Fruit fly (Drosophila melanogaster) whole organism, adult: ENCODE data around the gene CG10862.

Source experiments
- CG1620 ChIP-seq: fragments of 200-800 bp; sonication (Bioruptor generic); optimal IDR thresholded peaks from 2 replicates; lab custom pipeline; 2016; ENCODE audit warnings: missing biosample characterization, missing genetic modification characterization
- CG33017 ChIP-seq: fragments of 200-800 bp; sonication (Bioruptor generic); optimal IDR thresholded peaks from 2 replicates; lab custom pipeline; 2018; ENCODE audit warnings: missing biosample characterization, mild to moderate bottlenecking, missing genetic modification characterization, moderate library complexity
- CG7045 ChIP-seq: fragments of 200-800 bp; sonication (Bioruptor generic); optimal IDR thresholded peaks from 2 replicates; lab custom pipeline; 2017; ENCODE audit warnings: missing biosample characterization, mild to moderate bottlenecking, missing genetic modification characterization
- Crg-1 ChIP-seq: fragments of 200-800 bp; sonication (Bioruptor generic); optimal IDR thresholded peaks from 2 replicates; lab custom pipeline; 2016; ENCODE audit warnings: missing biosample characterization, missing genetic modification characterization
- cnc ChIP-seq, 2 experiments: fragments of >200 bp; optimal IDR thresholded peaks; 2 replicates each; lab custom pipeline; 2017
- kay ChIP-seq: fragments of 200-800 bp; sonication (Bioruptor generic); peaks from one replicate; lab custom pipeline; 2016; ENCODE audit warnings: missing biosample characterization, missing genetic modification characterization, borderline replicate concordance

DNA sequence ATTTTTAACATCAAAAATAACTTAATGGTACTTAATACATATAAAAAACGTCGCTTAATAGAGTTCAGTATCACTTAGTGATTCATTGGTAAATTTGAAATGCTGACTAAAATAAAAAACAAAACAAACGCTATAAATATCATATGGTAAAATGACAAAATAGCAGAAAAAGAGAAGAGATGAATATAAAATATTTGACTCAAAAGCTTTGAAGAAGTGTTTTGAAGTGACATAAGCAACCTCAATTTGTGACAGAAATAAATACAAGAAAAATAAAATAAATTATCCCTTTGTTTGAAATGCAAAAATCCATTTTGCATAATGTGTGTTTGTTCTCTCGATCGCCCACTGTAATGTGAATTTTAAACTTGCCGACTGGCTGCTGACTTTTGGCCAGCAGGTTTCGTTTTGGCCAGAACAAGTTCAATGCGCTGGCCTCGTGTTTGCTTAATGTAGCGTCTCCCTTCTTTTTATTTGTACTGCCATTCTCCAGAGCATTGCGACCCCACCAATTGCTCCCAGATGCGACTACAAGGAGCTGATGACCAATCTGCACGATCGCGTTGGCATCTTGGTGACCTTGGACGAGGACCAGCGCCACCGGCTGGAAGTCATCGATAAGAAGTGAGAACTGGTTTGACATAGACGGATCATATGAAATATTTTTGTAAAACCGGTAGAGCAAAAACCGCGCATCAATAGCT is 41.8 kb downstream of the CG10862 start:
- TF ChIP-seq CG1620 (GFP tag; lab: Kevin White, UChicago) (no peak), CG33017 (tag; lab: Kevin White, UChicago) (no peak), kay (no peak), Crg-1 (GFP tag; lab: Kevin White, UChicago) (no peak), cnc (optimal IDR thresholded peaks at IDR 0.05; lab: Kevin White, UChicago) (no peak), CG7045 (GFP tag; lab: Kevin White, UChicago) (no peak)
